Fruit fly (Drosophila melanogaster) whole organism, embryonic: ENCODE data around the gene Lcp65Ae.

Source experiments
- Aef1 ChIP-seq: fragments of 200-800 bp; sonication (Bioruptor generic); IDR thresholded peaks from 3 replicates; pipeline ENCODE4 v1.3.6; 2022; ENCODE audit warnings: missing biosample characterization, missing genetic modification characterization
- B-H1 ChIP-seq: fragments of 200-800 bp; sonication (Bioruptor generic); IDR thresholded peaks from 3 replicates; pipeline ENCODE4 v1.3.6; 2022; ENCODE audit warnings: missing biosample characterization, missing genetic modification characterization
- Bdp1 ChIP-seq: fragments of 200-800 bp; sonication (Bioruptor generic); optimal IDR thresholded peaks from 3 replicates; lab custom pipeline; 2016; ENCODE audit warnings: missing biosample characterization, missing genetic modification characterization
- CG10209 ChIP-seq: fragments of 200-800 bp; sonication (Bioruptor generic); optimal IDR thresholded peaks from 3 replicates; lab custom pipeline; 2017; ENCODE audit warnings: missing biosample characterization, mild to moderate bottlenecking, missing genetic modification characterization, missing genetic modification reagents
- CG1024 ChIP-seq: fragments of 200-800 bp; sonication (Bioruptor generic); IDR thresholded peaks from 2 replicates; pipeline ENCODE4 v1.3.6; 2022; ENCODE audit warnings: missing biosample characterization, missing genetic modification characterization
- CG10267 ChIP-seq: fragments of 200-800 bp; sonication (Bioruptor generic); optimal IDR thresholded peaks from 2 replicates; lab custom pipeline; 2018; ENCODE audit warnings: missing biosample characterization, mild to moderate bottlenecking, missing genetic modification characterization, moderate library complexity
- CG10274 ChIP-seq: fragments of 200-800 bp; sonication (Bioruptor generic); optimal IDR thresholded peaks from 3 replicates; lab custom pipeline; 2017; ENCODE audit warnings: missing biosample characterization, mild to moderate bottlenecking, missing genetic modification characterization
- CG10321 ChIP-seq: fragments of 200-800 bp; sonication (Bioruptor generic); IDR thresholded peaks from 2 replicates; pipeline ENCODE4 v1.3.6; 2022; ENCODE audit warnings: missing biosample characterization, missing genetic modification characterization
- CG11504 ChIP-seq: fragments of 200-800 bp; sonication (Bioruptor generic); optimal IDR thresholded peaks from 3 replicates; lab custom pipeline; 2019; ENCODE audit warnings: missing biosample characterization, mild to moderate bottlenecking, missing genetic modification characterization, moderate library complexity
- CG12942 ChIP-seq: fragments of 200-800 bp; sonication (Bioruptor generic); optimal IDR thresholded peaks from 3 replicates; lab custom pipeline; 2016; ENCODE audit warnings: missing biosample characterization, missing genetic modification characterization
- CG17829 ChIP-seq: fragments of 200-800 bp; optimal IDR thresholded peaks from 2 replicates; lab custom pipeline; 2019; ENCODE audit warnings: missing biosample characterization, mild to moderate bottlenecking, missing genetic modification characterization, moderate library complexity
- CG17912 ChIP-seq: fragments of 200-800 bp; sonication (Bioruptor generic); optimal IDR thresholded peaks from 2 replicates; lab custom pipeline; 2018; ENCODE audit warnings: missing biosample characterization, mild to moderate bottlenecking, missing genetic modification characterization
- CG1792 ChIP-seq: fragments of 200-800 bp; sonication (Bioruptor generic); optimal IDR thresholded peaks from 2 replicates; lab custom pipeline; 2016; ENCODE audit warnings: missing biosample characterization, missing genetic modification characterization
- CG18262 ChIP-seq: fragments of 200-800 bp; optimal IDR thresholded peaks from 3 replicates; lab custom pipeline; 2019; ENCODE audit warnings: missing biosample characterization, mild to moderate bottlenecking, missing genetic modification characterization, moderate library complexity
- CG2202 ChIP-seq: fragments of 200-800 bp; sonication (Bioruptor generic); optimal IDR thresholded peaks from 2 replicates; lab custom pipeline; 2018; ENCODE audit warnings: missing biosample characterization, mild to moderate bottlenecking, missing genetic modification characterization
- CG2889 ChIP-seq: fragments of 200-800 bp; sonication (Bioruptor generic); IDR thresholded peaks from 3 replicates; pipeline ENCODE4 v1.3.6; 2022; ENCODE audit warnings: missing biosample characterization, missing genetic modification characterization
- CG31365 ChIP-seq: fragments of 200-800 bp; sonication (Bioruptor generic); optimal IDR thresholded peaks from 2 replicates; lab custom pipeline; 2018; ENCODE audit warnings: missing biosample characterization, mild to moderate bottlenecking, missing genetic modification characterization
- CG3163 ChIP-seq: fragments of 200-800 bp; sonication (Bioruptor generic); optimal IDR thresholded peaks from 3 replicates; lab custom pipeline; 2016; ENCODE audit warnings: missing biosample characterization, missing genetic modification characterization
- CG32532 ChIP-seq: fragments of 200-800 bp; sonication (Bioruptor generic); IDR thresholded peaks from 2 replicates; pipeline ENCODE4 v1.3.6; 2022; ENCODE audit warnings: missing biosample characterization, missing genetic modification characterization
- CG32767 ChIP-seq: fragments of 200-800 bp; sonication (Bioruptor generic); IDR thresholded peaks from 2 replicates; pipeline ENCODE4 v1.3.6; 2022; ENCODE audit warnings: missing biosample characterization, missing genetic modification characterization
- CG7987 ChIP-seq: fragments of 200-800 bp; sonication (Bioruptor generic); optimal IDR thresholded peaks from 2 replicates; lab custom pipeline; 2018; ENCODE audit warnings: missing biosample characterization, mild to moderate bottlenecking, missing genetic modification characterization, moderate library complexity
- CG8359 ChIP-seq: fragments of 200-800 bp; sonication (Bioruptor generic); optimal IDR thresholded peaks from 2 replicates; lab custom pipeline; 2017; ENCODE audit warnings: missing biosample characterization, mild to moderate bottlenecking, missing genetic modification characterization, borderline replicate concordance
- CG8765 ChIP-seq: fragments of 200-800 bp; sonication (Bioruptor generic); IDR thresholded peaks from 2 replicates; pipeline ENCODE4 v1.3.6; 2022; ENCODE audit warnings: missing biosample characterization, missing genetic modification characterization
- CG9609 ChIP-seq: fragments of 200-800 bp; sonication (Bioruptor generic); optimal IDR thresholded peaks from 3 replicates; lab custom pipeline; 2016; ENCODE audit warnings: missing biosample characterization, missing genetic modification characterization
- CkIIα-i1 ChIP-seq: fragments of 200-800 bp; sonication (Bioruptor generic); IDR thresholded peaks from 2 replicates; pipeline ENCODE4 v1.3.6; 2022; ENCODE audit warnings: missing biosample characterization, missing genetic modification characterization
- Dfd ChIP-seq, 2 experiments: fragments of >200 bp; optimal IDR thresholded peaks; 2 replicates each; lab custom pipeline; 2017; ENCODE audit warnings: missing biosample characterization in 2 of 2, missing genetic modification characterization in 2 of 2
- Dip3 ChIP-seq: fragments of 200-800 bp; sonication (Bioruptor generic); optimal IDR thresholded peaks from 3 replicates; lab custom pipeline; 2016; ENCODE audit warnings: missing biosample characterization, missing genetic modification characterization
- Doc3 ChIP-seq: fragments of 200-800 bp; sonication (Bioruptor generic); IDR thresholded peaks from 3 replicates; pipeline ENCODE4 v1.3.6; 2022; ENCODE audit warnings: missing biosample characterization, missing genetic modification characterization; ENCODE audit not compliant: partially characterized antibody
- Fer3 ChIP-seq: fragments of 200-800 bp; sonication (Bioruptor generic); optimal IDR thresholded peaks from 2 replicates; lab custom pipeline; 2018; ENCODE audit warnings: missing biosample characterization, mild to moderate bottlenecking, missing genetic modification characterization, moderate library complexity
- HHEX ChIP-seq: fragments of 200-800 bp; sonication (Bioruptor generic); optimal IDR thresholded peaks from 3 replicates; lab custom pipeline; 2017; ENCODE audit warnings: missing biosample characterization, mild to moderate bottlenecking, missing genetic modification characterization, missing genetic modification reagents
- HLH3B ChIP-seq: fragments of 200-800 bp; sonication (Bioruptor generic); IDR thresholded peaks from 2 replicates; pipeline ENCODE4 v1.3.6; 2022; ENCODE audit warnings: missing biosample characterization, missing genetic modification characterization
- Kr ChIP-seq: fragments of 200-800 bp; sonication (Bioruptor generic); optimal IDR thresholded peaks from 2 replicates; lab custom pipeline; 2017; ENCODE audit warnings: missing biosample characterization, mild to moderate bottlenecking, missing genetic modification characterization
- MESR4 ChIP-seq: fragments of 200-800 bp; sonication (Bioruptor generic); optimal IDR thresholded peaks from 2 replicates; lab custom pipeline; 2018; ENCODE audit warnings: missing biosample characterization, mild to moderate bottlenecking, missing genetic modification characterization, moderate library complexity
- Mes4 ChIP-seq: fragments of 200-800 bp; sonication (Bioruptor generic); optimal IDR thresholded peaks from 2 replicates; lab custom pipeline; 2016; ENCODE audit warnings: missing biosample characterization, missing genetic modification characterization
- Mrtf ChIP-seq: fragments of 200-800 bp; sonication (Bioruptor generic); IDR thresholded peaks from 3 replicates; pipeline ENCODE4 v1.3.6; 2022; ENCODE audit warnings: missing biosample characterization, missing genetic modification characterization
- Optix ChIP-seq: fragments of 200-800 bp; sonication (Bioruptor generic); IDR thresholded peaks from 3 replicates; pipeline ENCODE4 v1.3.6; 2022; ENCODE audit warnings: missing biosample characterization, missing genetic modification characterization
- Ptx1 ChIP-seq: fragments of 200-800 bp; sonication (Bioruptor generic); IDR thresholded peaks from 2 replicates; pipeline ENCODE4 v1.3.6; 2022; ENCODE audit warnings: missing biosample characterization, missing genetic modification characterization
- Stat92E ChIP-seq, 3 experiments: fragments of >200 bp in 2 of 3; fragments of 200-800 bp in 1 of 3; sonication (Bioruptor generic) in 1 of 3; optimal IDR thresholded peaks; 2 replicates each; lab custom pipeline; 2017 to 2019; ENCODE audit warnings: missing biosample characterization in 3 of 3, missing genetic modification characterization in 3 of 3, mild to moderate bottlenecking in 1 of 3, moderate library complexity in 1 of 3
- YL-1 ChIP-seq: fragments of 200-800 bp; sonication (Bioruptor generic); optimal IDR thresholded peaks from 3 replicates; lab custom pipeline; 2017; ENCODE audit warnings: missing biosample characterization, mild to moderate bottlenecking, missing genetic modification characterization
- amos ChIP-seq: fragments of 200-800 bp; sonication (Bioruptor generic); IDR thresholded peaks from 2 replicates; pipeline ENCODE4 v1.3.6; 2022; ENCODE audit warnings: missing biosample characterization, missing genetic modification characterization; ENCODE audit not compliant: partially characterized antibody
- croc ChIP-seq: fragments of 200-800 bp; sonication (Bioruptor generic); conservative IDR thresholded peaks from 3 replicates; pipeline ENCODE4 v1.3.6; 2022; ENCODE audit warnings: missing biosample characterization, missing genetic modification characterization
- crol ChIP-seq: fragments of 200-800 bp; sonication (Bioruptor generic); IDR thresholded peaks from 2 replicates; pipeline ENCODE4 v1.3.6; 2022; ENCODE audit warnings: missing biosample characterization, missing genetic modification characterization
- ind ChIP-seq: fragments of 200-800 bp; sonication (Bioruptor generic); optimal IDR thresholded peaks from 3 replicates; lab custom pipeline; 2016; ENCODE audit warnings: missing biosample characterization, missing genetic modification characterization
- ken ChIP-seq: fragments of 200-800 bp; sonication (Bioruptor generic); IDR thresholded peaks from 3 replicates; pipeline ENCODE4 v1.3.6; 2022; ENCODE audit warnings: missing biosample characterization, missing genetic modification characterization
- nerfin-1 ChIP-seq: fragments of 200-800 bp; sonication (Bioruptor generic); optimal IDR thresholded peaks from 3 replicates; lab custom pipeline; 2019; ENCODE audit warnings: missing biosample characterization, mild to moderate bottlenecking, missing genetic modification characterization, moderate library complexity
- onecut ChIP-seq: fragments of 200-800 bp; sonication (Bioruptor generic); IDR thresholded peaks from 2 replicates; pipeline ENCODE4 v1.3.6; 2022; ENCODE audit warnings: missing biosample characterization, missing genetic modification characterization
- peb ChIP-seq: fragments of 200-800 bp; sonication (Bioruptor generic); IDR thresholded peaks from 2 replicates; pipeline ENCODE4 v1.3.6; 2022; ENCODE audit warnings: missing biosample characterization, missing genetic modification characterization
- repo ChIP-seq: fragments of 200-800 bp; sonication (Bioruptor generic); optimal IDR thresholded peaks from 2 replicates; lab custom pipeline; 2016; ENCODE audit warnings: missing biosample characterization, missing genetic modification characterization
- sd ChIP-seq: fragments of 200-800 bp; sonication (Bioruptor generic); optimal IDR thresholded peaks from 3 replicates; lab custom pipeline; 2018; ENCODE audit warnings: missing biosample characterization, mild to moderate bottlenecking, missing genetic modification characterization, moderate library complexity
- sima ChIP-seq: fragments of 200-800 bp; sonication (Bioruptor generic); optimal IDR thresholded peaks from 2 replicates; lab custom pipeline; 2016; ENCODE audit warnings: missing biosample characterization, missing genetic modification characterization
- sug ChIP-seq: fragments of 200-800 bp; optimal IDR thresholded peaks from 2 replicates; lab custom pipeline; 2019; ENCODE audit warnings: missing biosample characterization, mild to moderate bottlenecking, missing genetic modification characterization, moderate library complexity

The Lcp65Ae gene

DNA sequence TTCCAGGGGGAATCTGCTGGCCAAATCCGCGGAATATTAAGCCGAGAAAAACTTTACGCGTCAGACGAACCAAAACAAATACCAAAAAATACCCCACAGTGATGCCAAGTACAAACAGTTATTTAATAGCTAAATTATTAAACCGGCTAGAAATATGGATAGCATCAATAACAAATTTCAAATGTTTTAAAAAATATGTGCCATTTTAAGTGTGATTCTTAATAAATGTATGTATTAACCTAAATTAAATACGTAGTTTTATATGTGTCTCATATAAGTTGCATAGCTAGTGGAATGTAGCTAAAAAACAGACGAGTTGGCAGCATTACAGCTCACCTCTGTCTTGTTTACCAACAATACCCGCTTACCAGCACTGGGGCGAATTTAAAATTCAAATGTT, 43.9 kb upstream of the Lcp65Ae start, which contains the start of gene CG10274 (continued):
- TF ChIP-seq CG31365 (tag; lab: Kevin White, UChicago), result no peak
- peak; percentile 66 for TF ChIP-seq CG32532 (GFP tag; lab: Robert Waterston, UW)
- peak; percentile 76 for TF ChIP-seq CG18262 (tag; lab: Kevin White, UChicago)
- TF ChIP-seq CG11504, result no peak
- no peak for TF ChIP-seq HHEX (GFP tag; lab: Kevin White, UChicago)
- no peak for TF ChIP-seq onecut
- TF ChIP-seq Optix (GFP tag; lab: Robert Waterston, UW), result no peak
- TF ChIP-seq Ptx1, result peak; percentile 76
- TF ChIP-seq peb, result peak; percentile 48; the same call in 1 of the 2 replicates
- TF ChIP-seq CG17912 (GFP tag; lab: Kevin White, UChicago), result no peak
- peak; percentile 55; the same call in 2 of the 3 replicates for TF ChIP-seq ken (GFP tag; lab: Robert Waterston, UW)
- peak; percentile 55 for TF ChIP-seq Mes4
- peak; percentile 67 for TF ChIP-seq CG9609
- TF ChIP-seq repo, result peak; percentile 40
- peak; percentile 81 for TF ChIP-seq nerfin-1
- TF ChIP-seq Dfd (GFP tag; optimal IDR thresholded peaks at IDR 0.05; lab: Kevin White, UChicago), result no peak
- TF ChIP-seq YL-1 (GFP tag; lab: Kevin White, UChicago), result peak; percentile 65
- 0 out of 2 replicates have a peak, but pooled peaks have one; percentile 26 for TF ChIP-seq CG1024 (GFP tag; lab: Robert Waterston, UW)
- no peak for TF ChIP-seq CG8359 (GFP tag; lab: Kevin White, UChicago)
- peak; percentile 83 for TF ChIP-seq ind (GFP tag; lab: Kevin White, UChicago)
- peak; percentile 98 for TF ChIP-seq CG10267
- peak; percentile 76 for TF ChIP-seq CG10209
- TF ChIP-seq amos (GFP tag; lab: Robert Waterston, UW), result no peak
- peak; percentile 98 for TF ChIP-seq sd
- TF ChIP-seq sug, result peak; percentile 84
- peak; percentile 72 for TF ChIP-seq CG12942 (GFP tag; lab: Kevin White, UChicago)
- TF ChIP-seq CG2202 (tag; lab: Kevin White, UChicago), result peak; percentile 57
- TF ChIP-seq crol (GFP tag; lab: Robert Waterston, UW), result no peak
- peak in 1 of 3 experiments; percentile 39 for TF ChIP-seq Stat92E (GFP tag; optimal IDR thresholded peaks at IDR 0.05; lab: Kevin White, UChicago)
- no peak for TF ChIP-seq Doc3
- no peak for TF ChIP-seq Kr (GFP tag; lab: Kevin White, UChicago)
- TF ChIP-seq Mrtf (GFP tag; lab: Robert Waterston, UW), result no peak
- no peak for TF ChIP-seq CG32767 (GFP tag; lab: Robert Waterston, UW)
- TF ChIP-seq CG8765 (GFP tag; lab: Robert Waterston, UW), result no peak
- no peak for TF ChIP-seq MESR4 (GFP tag; lab: Kevin White, UChicago)
- peak; percentile 78 for TF ChIP-seq Dip3 (GFP tag; lab: Kevin White, UChicago)
- no peak for TF ChIP-seq CG10321
- peak; percentile 61 for TF ChIP-seq Aef1 (GFP tag; lab: Robert Waterston, UW)
- TF ChIP-seq sima (GFP tag; lab: Kevin White, UChicago), result no peak
- peak; percentile 78 for TF ChIP-seq CG17829
- peak; percentile 44; the same call in 2 of the 3 replicates for TF ChIP-seq B-H1 (GFP tag; lab: Robert Waterston, UW)
- TF ChIP-seq CG1792 (GFP tag; lab: Kevin White, UChicago), result peak; percentile 43
- TF ChIP-seq CG10274 (GFP tag; lab: Kevin White, UChicago), result peak; percentile 56
- no peak for TF ChIP-seq CkIIα-i1 (GFP tag; lab: Robert Waterston, UW)
- 0 out of 3 replicates have a peak, but pooled peaks have one; percentile 38 for TF ChIP-seq CG2889
- TF ChIP-seq croc, result peak; percentile 62; the same call in 2 of the 3 replicates
- TF ChIP-seq Fer3 (tag; lab: Kevin White, UChicago), result peak; percentile 73
- TF ChIP-seq Bdp1 (GFP tag; lab: Kevin White, UChicago), result peak; percentile 69
- peak; percentile 15 for TF ChIP-seq CG3163
- peak; percentile 65 for TF ChIP-seq HLH3B
- TF ChIP-seq CG7987 (GFP tag; lab: Kevin White, UChicago), result peak; percentile 1
